Fruit fly (Drosophila melanogaster): ENCODE results near the gene strat.
A peak's percentile ranks its signal among the peaks of the same experiment; 100 is the strongest.

The strat gene

DNA sequence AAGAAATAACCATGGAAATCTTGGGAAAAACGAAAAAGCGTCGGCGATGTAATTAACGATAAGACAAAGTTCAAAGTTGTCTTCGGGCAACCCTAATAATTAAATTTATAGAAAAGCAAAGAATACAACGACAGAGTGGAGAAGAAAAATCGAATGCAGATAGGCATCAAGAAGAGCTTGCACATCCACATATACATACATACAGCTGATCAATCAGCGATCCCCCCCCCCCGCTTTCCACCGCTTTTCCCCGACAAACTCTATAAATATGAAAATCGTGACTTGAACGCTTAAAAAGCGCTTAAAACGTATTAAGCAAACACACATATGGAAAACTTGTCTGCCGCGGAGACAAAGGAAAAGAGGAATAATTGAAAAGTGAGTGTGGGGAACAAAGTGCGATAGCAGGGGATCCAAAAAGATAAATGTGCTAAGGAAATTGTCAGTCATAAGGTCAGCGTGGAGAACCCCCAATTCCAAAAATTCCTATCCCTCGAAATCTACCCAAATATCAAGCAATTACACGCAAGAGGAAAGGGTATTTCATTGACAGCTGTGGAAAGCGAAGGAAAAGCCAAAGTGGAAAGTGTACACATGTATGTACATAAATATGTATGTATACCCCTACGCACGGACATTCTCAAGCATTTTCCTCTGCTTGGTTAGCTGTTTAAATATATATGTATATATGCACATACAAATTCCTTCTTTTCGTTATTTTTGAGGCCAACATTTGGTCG is 30.6 kb upstream of the strat start (continued):
- TF ChIP-seq B-H2 (GFP tag; optimal IDR thresholded peaks at IDR 0.05) (no peak), Bteb2 (GFP tag; optimal IDR thresholded peaks at IDR 0.05) (no peak), CG8089 (GFP tag; optimal IDR thresholded peaks at IDR 0.05) (no peak), CG32532 (GFP tag; IDR thresholded peaks at IDR 0.05) (no peak), lmd (GFP tag; IDR thresholded peaks at IDR 0.05) (no peak), gt (GFP tag; IDR thresholded peaks at IDR 0.05) (no peak), Antp (GFP tag; optimal IDR thresholded peaks at IDR 0.05) (no peak), her (GFP tag; optimal IDR thresholded peaks at IDR 0.05) (no peak), yki (optimal IDR thresholded peaks at IDR 0.05) (no peak), CG34422 (GFP tag; IDR thresholded peaks at IDR 0.05) (no peak)

DNA sequence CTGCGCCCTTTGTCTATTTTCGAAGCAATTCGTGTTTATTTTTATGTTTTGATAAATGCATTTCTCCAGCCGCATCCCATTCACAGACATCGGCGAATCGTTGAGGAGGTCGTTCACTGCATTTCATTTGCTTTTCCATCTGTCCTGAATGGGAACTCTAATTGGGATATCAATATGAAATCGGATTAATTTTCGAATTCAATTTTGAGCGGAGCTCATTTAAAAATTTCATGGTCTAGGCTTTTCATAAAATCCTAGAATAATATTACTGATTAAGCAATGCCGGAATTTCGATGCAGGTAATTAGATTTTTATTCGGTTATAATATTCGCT is 30.1 kb upstream of the strat start:
- TF ChIP-seq CG7357 (GFP tag; IDR thresholded peaks at IDR 0.05): no peak
- TF ChIP-seq insv (GFP tag; optimal IDR thresholded peaks at IDR 0.05): peak in 1 of 2 experiments; percentile 89
- TF ChIP-seq CG1529 (GFP tag; optimal IDR thresholded peaks at IDR 0.05): peak; percentile 48
- TF ChIP-seq sens (GFP tag): peak; percentile 70
- TF ChIP-seq twi (tag; optimal IDR thresholded peaks at IDR 0.05): peak; percentile 5
- TF ChIP-seq CG17186 (GFP tag; optimal IDR thresholded peaks at IDR 0.05): no peak

dm6 chr2L:8290653-8291233 is 29.4 kb upstream of the strat start:
- TF ChIP-seq cwo (GFP tag; optimal IDR thresholded peaks at IDR 0.05): no peak
- peak; percentile 9 for TF ChIP-seq CG4424 (GFP tag; optimal IDR thresholded peaks at IDR 0.05)
- TF ChIP-seq CG8924 (tag; optimal IDR thresholded peaks at IDR 0.05): peak; percentile 0
- peak; percentile 39 for TF ChIP-seq dmrt99B (tag; optimal IDR thresholded peaks at IDR 0.05)
- no peak for TF ChIP-seq CG1792 (GFP tag; optimal IDR thresholded peaks at IDR 0.05)
- peak; percentile 13; the same call in 1 of the 2 replicates for TF ChIP-seq CG17328 (GFP tag; IDR thresholded peaks at IDR 0.05)
- TF ChIP-seq slp2 (GFP tag; optimal IDR thresholded peaks at IDR 0.05): no peak
- TF ChIP-seq CG14710 (tag; optimal IDR thresholded peaks at IDR 0.05): no peak
- TF ChIP-seq Sry-β (GFP tag; optimal IDR thresholded peaks at IDR 0.05): no peak
- no peak for TF ChIP-seq Six4 (GFP tag; optimal IDR thresholded peaks at IDR 0.05)
- 0 out of 4 replicates have a peak, but pooled peaks have one; percentile 29 for TF ChIP-seq Gug (GFP tag; IDR thresholded peaks at IDR 0.05)
- no peak for TF ChIP-seq CG15269 (tag; optimal IDR thresholded peaks at IDR 0.05)
- no peak for TF ChIP-seq Rx (GFP tag; IDR thresholded peaks at IDR 0.05)
- 0 out of 2 replicates have a peak, but pooled peaks have one; percentile 12 for TF ChIP-seq E2f1 (GFP tag; IDR thresholded peaks at IDR 0.05)
- no peak for TF ChIP-seq CG3281 (GFP tag; optimal IDR thresholded peaks at IDR 0.05)
- TF ChIP-seq CG16813 (GFP tag; IDR thresholded peaks at IDR 0.05; ENCODE audit: partially characterized antibody): 0 out of 3 replicates have a peak, but pooled peaks have one; percentile 12
- no peak for TF ChIP-seq CG1529 (GFP tag; optimal IDR thresholded peaks at IDR 0.05)
- no peak for TF ChIP-seq NC2β (GFP tag; optimal IDR thresholded peaks at IDR 0.05)
- TF ChIP-seq CG1233 (GFP tag; optimal IDR thresholded peaks at IDR 0.05): no peak
- no peak for TF ChIP-seq CG17568 (GFP tag; optimal IDR thresholded peaks at IDR 0.05)
- peak; percentile 35; the same call in 1 of the 2 replicates for TF ChIP-seq Xrp1 (GFP tag; IDR thresholded peaks at IDR 0.05)
- TF ChIP-seq CG30403 (GFP tag; optimal IDR thresholded peaks at IDR 0.05): no peak
- peak; percentile 26; the same call in 1 of the 3 replicates for TF ChIP-seq Optix (GFP tag; IDR thresholded peaks at IDR 0.05)
- TF ChIP-seq lab (GFP tag; optimal IDR thresholded peaks at IDR 0.05): peak; percentile 27
- TF ChIP-seq Rfx (GFP tag; IDR thresholded peaks at IDR 0.05): peak; percentile 24; the same call in 1 of the 2 replicates
- no peak for TF ChIP-seq CG8359 (GFP tag; optimal IDR thresholded peaks at IDR 0.05; ENCODE audit: borderline replicate concordance)
- peak; percentile 36 for TF ChIP-seq CG2678 (tag; optimal IDR thresholded peaks at IDR 0.05)
- TF ChIP-seq Doc2 (GFP tag; IDR thresholded peaks at IDR 0.05): no peak
- peak; percentile 7 for TF ChIP-seq CG17829 (tag; optimal IDR thresholded peaks at IDR 0.05)
- TF ChIP-seq CG7839 (tag; optimal IDR thresholded peaks at IDR 0.05): peak; percentile 43
- peak; percentile 23; the same call in 1 of the 2 replicates for TF ChIP-seq ara (GFP tag; IDR thresholded peaks at IDR 0.05)
- TF ChIP-seq btn (GFP tag; optimal IDR thresholded peaks at IDR 0.05): no peak

Data from whole organism, embryonic.